Worm (Caenorhabditis elegans) whole organism, L1 larva: ENCODE measurements around the gene Y6D1A.2.

ENCODE experiments used
- ceh-82 ChIP-seq, 3 experiments: fragments of 150-350 bp in 1 of 3; sonication (generic microtip) in 2 of 3; optimal IDR thresholded peaks; 2 replicates each; lab custom pipeline; 2014 to 2017; ENCODE audit warnings: missing biosample characterization in 3 of 3, missing genetic modification characterization in 3 of 3
- tbx-2 ChIP-seq: sonication (generic microtip); optimal IDR thresholded peaks from 2 replicates; lab custom pipeline; 2016; ENCODE audit warnings: missing genetic modification characterization, missing compliant biosample characterization

- no peak for TF ChIP-seq tbx-2 (tag; lab: Kevin White, UChicago)
- no peak for TF ChIP-seq ceh-82 (tag; optimal IDR thresholded peaks at IDR 0.05; lab: Kevin White, UChicago)
Measured at ce11 chrII:11816475-11816874, 3.2 kb downstream of the Y6D1A.2 start, which contains the start of gene pap-3.
